Worm (Caenorhabditis elegans) whole organism, late embryonic: ENCODE results near the gene rpl-33.

Source experiments
- C38D4.7 ChIP-seq: fragments of 200-800 bp; sonication (Bioruptor generic); optimal IDR thresholded peaks from 2 replicates; lab custom pipeline; 2018; ENCODE audit warnings: mild to moderate bottlenecking, missing genetic modification characterization, moderate library complexity, missing compliant biosample characterization
- ama-1 ChIP-seq: fragments of 150-350 bp; optimal IDR thresholded peaks from 2 replicates; lab custom pipeline; 2014
- fkh-10 ChIP-seq: fragments of 150-350 bp; optimal IDR thresholded peaks from 2 replicates; lab custom pipeline; 2014; ENCODE audit warnings: missing biosample characterization, missing genetic modification reagents, missing genetic modification characterization
- hlh-30 ChIP-seq: sonication (generic microtip); optimal IDR thresholded peaks from 2 replicates; lab custom pipeline; 2017; ENCODE audit warnings: antibody characterized with exemption, missing genetic modification characterization, missing compliant biosample characterization; ENCODE audit not compliant: insufficient read depth
- lin-11 ChIP-seq: fragments of 200-800 bp; sonication (Bioruptor generic); optimal IDR thresholded peaks from 2 replicates; lab custom pipeline; 2018; ENCODE audit warnings: mild to moderate bottlenecking, missing genetic modification characterization, missing compliant biosample characterization
- ref-2 ChIP-seq: sonication (generic microtip); optimal IDR thresholded peaks from 2 replicates; lab custom pipeline; 2016; ENCODE audit warnings: missing genetic modification characterization, missing compliant biosample characterization

DNA sequence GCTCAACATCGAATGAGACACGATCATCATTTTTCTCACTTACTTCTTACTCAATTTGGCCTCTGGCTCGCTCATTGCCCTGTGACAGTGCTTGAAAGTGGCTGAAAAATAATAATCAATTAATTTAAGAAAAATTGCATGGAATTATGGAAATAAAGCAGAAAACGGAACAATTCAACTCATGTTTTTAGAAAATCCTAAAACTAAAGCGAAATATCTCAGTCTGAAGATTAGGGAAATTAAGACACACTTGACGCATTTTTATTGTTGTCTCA, 33.1 kb upstream of the rpl-33 start, which contains the start of gene kars-1:
- no peak for TF ChIP-seq fkh-10 (GFP tag; lab: Kevin White, UChicago)
- TF ChIP-seq C38D4.7 (GFP tag; lab: Kevin White, UChicago) = no peak
- no peak for TF ChIP-seq ref-2 (tag; lab: Kevin White, UChicago)
- no peak for TF ChIP-seq lin-11 (tag; lab: Kevin White, UChicago)
- TF ChIP-seq hlh-30 (tag; lab: Kevin White, UChicago) = no peak
- TF ChIP-seq ama-1 (lab: Kevin White, UChicago) = no peak
